Fruit fly (Drosophila melanogaster): ENCODE results near the gene Gapdh2.

Gene Gapdh2

dm6 chrX:15909564-15910284 is 41.8 kb downstream of the Gapdh2 start, which contains the start of gene CycD (continued):
- TF ChIP-seq Mad (GFP tag; optimal IDR thresholded peaks at IDR 0.05) (peak; percentile 51), CG43689 (GFP tag; IDR thresholded peaks at IDR 0.05) (no peak), sens (GFP tag) (peak; percentile 45), ATbp (GFP tag; optimal IDR thresholded peaks at IDR 0.05) (no peak), Myb (GFP tag; optimal IDR thresholded peaks at IDR 0.05) (peak; percentile 42), Abd-B (GFP tag; optimal IDR thresholded peaks at IDR 0.05) (peak; percentile 88), CG18764 (GFP tag; optimal IDR thresholded peaks at IDR 0.05) (peak; percentile 77), CG2129 (GFP tag; IDR thresholded peaks at IDR 0.05; ENCODE audit: partially characterized antibody) (no peak), HLH54F (GFP tag; optimal IDR thresholded peaks at IDR 0.05) (peak; percentile 25), slou (GFP tag; optimal IDR thresholded peaks at IDR 0.05) (no peak), row (GFP tag; IDR thresholded peaks at IDR 0.05) (peak; percentile 73), tgo (GFP tag; IDR thresholded peaks at IDR 0.05) (peak; percentile 17; the same call in 1 of the 3 replicates), Sry-δ (GFP tag; optimal IDR thresholded peaks at IDR 0.05) (peak; percentile 76), Ravus (GFP tag; IDR thresholded peaks at IDR 0.05) (no peak), HmgZ (tag; optimal IDR thresholded peaks at IDR 0.05) (peak; percentile 0), CG15514 (GFP tag; optimal IDR thresholded peaks at IDR 0.05) (peak; percentile 98), CG3838 (GFP tag; optimal IDR thresholded peaks at IDR 0.05) (no peak), croc (GFP tag; conservative IDR thresholded peaks at IDR 0.05) (peak; percentile 34; the same call in 1 of the 3 replicates), bbx (GFP tag; IDR thresholded peaks at IDR 0.05; ENCODE audit: partially characterized antibody) (peak; percentile 68), tio (GFP tag; optimal IDR thresholded peaks at IDR 0.05) (no peak), Med (GFP tag) (peak; percentile 81), CG1233 (GFP tag; optimal IDR thresholded peaks at IDR 0.05) (no peak), Trl (optimal IDR thresholded peaks at IDR 0.05) (no peak), Trl (GFP tag; optimal IDR thresholded peaks at IDR 0.05) (no peak), zfh1 (GFP tag; IDR thresholded peaks at IDR 0.05) (peak; percentile 57; the same call in 2 of the 3 replicates), ssp (GFP tag; IDR thresholded peaks at IDR 0.05) (peak; percentile 93), CG16813 (GFP tag; IDR thresholded peaks at IDR 0.05; ENCODE audit: partially characterized antibody) (peak; percentile 54; the same call in 1 of the 3 replicates), gfzf (GFP tag; optimal IDR thresholded peaks at IDR 0.05) (peak; percentile 45), Six4 (GFP tag; optimal IDR thresholded peaks at IDR 0.05) (no peak), CG7786 (GFP tag; optimal IDR thresholded peaks at IDR 0.05) (peak; percentile 32), CG8281 (tag; optimal IDR thresholded peaks at IDR 0.05) (no peak), ken (GFP tag; IDR thresholded peaks at IDR 0.05) (peak; percentile 79; the same call in 2 of the 3 replicates), CG17361 (GFP tag; IDR thresholded peaks at IDR 0.05) (no peak; the same call in 2 of the 3 replicates), CG2120 (GFP tag; optimal IDR thresholded peaks at IDR 0.05) (peak; percentile 14), zf30C (GFP tag; optimal IDR thresholded peaks at IDR 0.05) (no peak), Deaf1 (tag; optimal IDR thresholded peaks at IDR 0.05) (no peak), Ets65A (GFP tag) (peak; percentile 94), Bgb (GFP tag; IDR thresholded peaks at IDR 0.05; ENCODE audit: partially characterized antibody) (peak; percentile 64), sob (GFP tag; IDR thresholded peaks at IDR 0.05) (0 out of 2 replicates have a peak, but pooled peaks have one; percentile 63), Ptx1 (GFP tag; IDR thresholded peaks at IDR 0.05) (peak; percentile 47; the same call in 1 of the 2 replicates), Opbp (GFP tag; IDR thresholded peaks at IDR 0.05; ENCODE audit: partially characterized antibody) (peak; percentile 78), gem (tag; optimal IDR thresholded peaks at IDR 0.05) (peak; percentile 62), ash1 (GFP tag; optimal IDR thresholded peaks at IDR 0.05) (no peak), Elba2 (GFP tag; optimal IDR thresholded peaks at IDR 0.05) (no peak), MTF-1 (GFP tag; optimal IDR thresholded peaks at IDR 0.05; ENCODE audit: borderline replicate concordance) (no peak), CG1603 (tag; optimal IDR thresholded peaks at IDR 0.05) (peak; percentile 87), slp2 (GFP tag; optimal IDR thresholded peaks at IDR 0.05) (no peak), dm (GFP tag; optimal IDR thresholded peaks at IDR 0.05) (peak; percentile 5), Ets97D (GFP tag; optimal IDR thresholded peaks at IDR 0.05) (peak; percentile 61), stwl (tag; optimal IDR thresholded peaks at IDR 0.05) (peak; percentile 93)
